Fruit fly (Drosophila melanogaster): ENCODE results near the gene CCHa1.
A peak's percentile ranks its signal among the peaks of the same experiment; 100 is the strongest.

The CCHa1 gene

dm6 chr3R:14055944-14056319, 40.7 kb downstream of the CCHa1 start:
- TF ChIP-seq usp (GFP tag; optimal IDR thresholded peaks at IDR 0.05), result no peak
- TF ChIP-seq OdsH (GFP tag; optimal IDR thresholded peaks at IDR 0.05), result no peak
- TF ChIP-seq jim (GFP tag; optimal IDR thresholded peaks at IDR 0.05), result no peak
- no peak for TF ChIP-seq sv (GFP tag; optimal IDR thresholded peaks at IDR 0.05)
- TF ChIP-seq brk (GFP tag; optimal IDR thresholded peaks at IDR 0.05), result no peak
- no peak for TF ChIP-seq dmrt93B (GFP tag; optimal IDR thresholded peaks at IDR 0.05)
- no peak for TF ChIP-seq N (GFP tag; optimal IDR thresholded peaks at IDR 0.05)
- peak; percentile 67 to 71 for TF ChIP-seq dl (GFP tag; optimal IDR thresholded peaks at IDR 0.05; ENCODE audit: insufficient read depth in 1 of 2, partially characterized antibody in 2 of 2)
- peak; percentile 78 for TF ChIP-seq Dif (GFP tag; optimal IDR thresholded peaks at IDR 0.05; ENCODE audit: partially characterized antibody)
- no peak for TF ChIP-seq Mio (GFP tag; optimal IDR thresholded peaks at IDR 0.05)
- TF ChIP-seq br (GFP tag; optimal IDR thresholded peaks at IDR 0.05), result peak; percentile 31
- no peak for TF ChIP-seq pan (optimal IDR thresholded peaks at IDR 0.05)
- TF ChIP-seq rgr (GFP tag; optimal IDR thresholded peaks at IDR 0.05), result no peak
- no peak for TF ChIP-seq Sp1 (GFP tag; optimal IDR thresholded peaks at IDR 0.05)
- TF ChIP-seq lola (GFP tag; optimal IDR thresholded peaks at IDR 0.05), result no peak
- TF ChIP-seq h (GFP tag; optimal IDR thresholded peaks at IDR 0.05), result no peak
- TF ChIP-seq Rel (GFP tag; optimal IDR thresholded peaks at IDR 0.05), result no peak
- peak; percentile 83 for TF ChIP-seq Rel (tag; optimal IDR thresholded peaks at IDR 0.05)
- no peak for TF ChIP-seq Jra (GFP tag; optimal IDR thresholded peaks at IDR 0.05)
- TF ChIP-seq HLH106 (tag; optimal IDR thresholded peaks at IDR 0.05), result no peak
- TF ChIP-seq CrebA (GFP tag; optimal IDR thresholded peaks at IDR 0.05; ENCODE audit: borderline replicate concordance), result peak; percentile 36
- TF ChIP-seq psq (GFP tag; optimal IDR thresholded peaks at IDR 0.05), result no peak
- peak; percentile 18 for TF ChIP-seq Hr83 (GFP tag; optimal IDR thresholded peaks at IDR 0.05; ENCODE audit: poor library complexity, severe bottlenecking)
- TF ChIP-seq ey (GFP tag; optimal IDR thresholded peaks at IDR 0.05), result no peak
- TF ChIP-seq tai (GFP tag; optimal IDR thresholded peaks at IDR 0.05), result no peak
- TF ChIP-seq dsf (GFP tag; optimal IDR thresholded peaks at IDR 0.05; ENCODE audit: borderline replicate concordance), result no peak
- TF ChIP-seq CG9705 (GFP tag; optimal IDR thresholded peaks at IDR 0.05), result no peak
- TF ChIP-seq Dfd (GFP tag; optimal IDR thresholded peaks at IDR 0.05), result no peak
- TF ChIP-seq woc (GFP tag; optimal IDR thresholded peaks at IDR 0.05), result no peak
- no peak for TF ChIP-seq GATAd (GFP tag; optimal IDR thresholded peaks at IDR 0.05)
- TF ChIP-seq Myc (optimal IDR thresholded peaks at IDR 0.05), result no peak
- TF ChIP-seq CG32264 (GFP tag; optimal IDR thresholded peaks at IDR 0.05), result no peak
- no peak for TF ChIP-seq sage (GFP tag; optimal IDR thresholded peaks at IDR 0.05)
- no peak for TF ChIP-seq Abd-B (GFP tag; optimal IDR thresholded peaks at IDR 0.05)
- no peak for TF ChIP-seq Hr78 (GFP tag; optimal IDR thresholded peaks at IDR 0.05)
- peak; percentile 50 for TF ChIP-seq Vsx2 (GFP tag; optimal IDR thresholded peaks at IDR 0.05; ENCODE audit: partially characterized antibody)
- no peak for TF ChIP-seq fru (GFP tag; optimal IDR thresholded peaks at IDR 0.05)
- no peak for TF ChIP-seq Hnf4 (GFP tag; optimal IDR thresholded peaks at IDR 0.05)
- no peak for TF ChIP-seq foxo (GFP tag; optimal IDR thresholded peaks at IDR 0.05)

- TF ChIP-seq Vsx2 (GFP tag; optimal IDR thresholded peaks at IDR 0.05; ENCODE audit: partially characterized antibody), result no peak
- no peak for TF ChIP-seq tai (GFP tag; optimal IDR thresholded peaks at IDR 0.05)
- no peak for TF ChIP-seq Dif (GFP tag; optimal IDR thresholded peaks at IDR 0.05; ENCODE audit: partially characterized antibody)
- no peak for TF ChIP-seq Dfd (GFP tag; optimal IDR thresholded peaks at IDR 0.05)
- no peak for TF ChIP-seq Hr78 (GFP tag; optimal IDR thresholded peaks at IDR 0.05)
- TF ChIP-seq sv (GFP tag; optimal IDR thresholded peaks at IDR 0.05), result no peak
- no peak for TF ChIP-seq dsf (GFP tag; optimal IDR thresholded peaks at IDR 0.05; ENCODE audit: borderline replicate concordance)
- no peak for TF ChIP-seq h (GFP tag; optimal IDR thresholded peaks at IDR 0.05)
- no peak for TF ChIP-seq brk (GFP tag; optimal IDR thresholded peaks at IDR 0.05)
- no peak for TF ChIP-seq dl (GFP tag; optimal IDR thresholded peaks at IDR 0.05; ENCODE audit: insufficient read depth in 1 of 2, partially characterized antibody in 2 of 2)
- no peak for TF ChIP-seq fru (GFP tag; optimal IDR thresholded peaks at IDR 0.05)
- no peak for TF ChIP-seq woc (GFP tag; optimal IDR thresholded peaks at IDR 0.05)
- no peak for TF ChIP-seq ey (GFP tag; optimal IDR thresholded peaks at IDR 0.05)
- TF ChIP-seq Rel (GFP tag; optimal IDR thresholded peaks at IDR 0.05), result no peak
- no peak for TF ChIP-seq Rel (tag; optimal IDR thresholded peaks at IDR 0.05)
- no peak for TF ChIP-seq CG32264 (GFP tag; optimal IDR thresholded peaks at IDR 0.05)
Measured at dm6 chr3R:14054103-14054502, 42.5 kb downstream of the CCHa1 start.
